Fruit fly (Drosophila melanogaster) S2 (cell line): ENCODE results near the gene Ctl1.

Experiments
- CG8478 ChIP-seq: fragments of >200 bp; optimal IDR thresholded peaks from 2 replicates; lab custom pipeline; 2018
- CTCF ChIP-seq, 2 experiments: fragments of >200 bp; optimal IDR thresholded peaks; 2 replicates each; lab custom pipeline; 2018

DNA sequence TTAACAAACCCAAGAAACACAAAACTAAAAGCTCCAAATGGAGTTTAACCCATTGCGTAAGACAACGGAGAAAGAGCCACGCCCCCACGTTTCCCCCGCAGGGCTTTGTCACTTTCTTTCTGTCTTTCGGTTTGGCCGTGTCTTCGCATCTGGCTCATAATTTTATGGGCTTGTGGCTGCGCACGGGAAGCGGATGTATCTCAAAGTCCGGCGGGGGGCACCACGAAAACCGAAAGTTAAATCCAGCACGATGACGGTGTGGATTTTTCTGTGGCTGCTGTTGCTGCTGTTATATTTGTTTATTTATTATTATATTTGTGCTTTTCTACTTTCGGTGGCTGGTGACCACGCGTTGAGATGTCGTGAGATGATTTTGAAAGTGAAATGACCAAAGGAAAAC, 19.0 kb downstream of the Ctl1 start:
- no peak for TF ChIP-seq CG8478 (lab: Kevin White, UChicago)
- TF ChIP-seq CTCF (optimal IDR thresholded peaks at IDR 0.05; lab: Kevin White, UChicago): no peak
